Fruit fly (Drosophila melanogaster): ENCODE results near the gene SmydA-9.

The SmydA-9 gene

dm6 chrX:9252051-9252708 is 41.5 kb upstream of the SmydA-9 start (continued):
- TF ChIP-seq CG34406 (GFP tag; optimal IDR thresholded peaks at IDR 0.05), result no peak
- TF ChIP-seq lz (GFP tag; optimal IDR thresholded peaks at IDR 0.05), result peak; percentile 12
- TF ChIP-seq Smox (GFP tag; optimal IDR thresholded peaks at IDR 0.05), result no peak
- TF ChIP-seq ss (GFP tag; optimal IDR thresholded peaks at IDR 0.05), result no peak
- no peak for TF ChIP-seq CG4318 (GFP tag; optimal IDR thresholded peaks at IDR 0.05)
- TF ChIP-seq Met (GFP tag; optimal IDR thresholded peaks at IDR 0.05), result no peak
- TF ChIP-seq OdsH (GFP tag; optimal IDR thresholded peaks at IDR 0.05), result no peak
- no peak for TF ChIP-seq Hr39 (GFP tag; optimal IDR thresholded peaks at IDR 0.05)
- peak; percentile 45 for TF ChIP-seq CG8119 (GFP tag; IDR thresholded peaks at IDR 0.05)
- TF ChIP-seq CG6276 (GFP tag; optimal IDR thresholded peaks at IDR 0.05), result no peak
- TF ChIP-seq eg (GFP tag; IDR thresholded peaks at IDR 0.05), result peak; percentile 68
- peak; percentile 9 for TF ChIP-seq dac (GFP tag; optimal IDR thresholded peaks at IDR 0.05)
- peak; percentile 53 for TF ChIP-seq Eip78C (GFP tag)
- TF ChIP-seq CG1621 (tag; optimal IDR thresholded peaks at IDR 0.05), result peak; percentile 42
- no peak for TF ChIP-seq Ets96B (tag; optimal IDR thresholded peaks at IDR 0.05)
- no peak; the same call in 1 of the 2 replicates for TF ChIP-seq Gug (GFP tag; IDR thresholded peaks at IDR 0.05)
- TF ChIP-seq CG3032 (tag; optimal IDR thresholded peaks at IDR 0.05), result no peak
- TF ChIP-seq topi (GFP tag; optimal IDR thresholded peaks at IDR 0.05), result peak; percentile 12
- TF ChIP-seq Ets21C (GFP tag; optimal IDR thresholded peaks at IDR 0.05), result no peak
- peak; percentile 13 for TF ChIP-seq dsx (GFP tag; optimal IDR thresholded peaks at IDR 0.05; ENCODE audit: poor library complexity, severe bottlenecking)
- no peak for TF ChIP-seq Sox102F (GFP tag; optimal IDR thresholded peaks at IDR 0.05)
- peak; percentile 1 for TF ChIP-seq CG8632 (GFP tag; optimal IDR thresholded peaks at IDR 0.05)
- TF ChIP-seq CG8319 (GFP tag; optimal IDR thresholded peaks at IDR 0.05), result no peak

- peak; percentile 53 for TF ChIP-seq net (GFP tag; optimal IDR thresholded peaks at IDR 0.05)
- TF ChIP-seq svp (GFP tag), result peak; percentile 88
- TF ChIP-seq fd85E (GFP tag; optimal IDR thresholded peaks at IDR 0.05), result peak; percentile 19
- peak; percentile 67 for TF ChIP-seq eg (GFP tag; IDR thresholded peaks at IDR 0.05)
- no peak for TF ChIP-seq CG9139 (GFP tag; optimal IDR thresholded peaks at IDR 0.05)
- TF ChIP-seq CG34406 (GFP tag; optimal IDR thresholded peaks at IDR 0.05), result peak; percentile 52
- TF ChIP-seq Smox (GFP tag; optimal IDR thresholded peaks at IDR 0.05), result peak; percentile 64
- peak; percentile 92 for TF ChIP-seq Sox14 (GFP tag; optimal IDR thresholded peaks at IDR 0.05)
- TF ChIP-seq vri (GFP tag; optimal IDR thresholded peaks at IDR 0.05), result peak; percentile 57
- peak in 1 of 2 experiments; percentile 29 for TF ChIP-seq ss (GFP tag; optimal IDR thresholded peaks at IDR 0.05)
- TF ChIP-seq acj6 (GFP tag; optimal IDR thresholded peaks at IDR 0.05), result peak; percentile 45
- TF ChIP-seq fd59A (GFP tag; optimal IDR thresholded peaks at IDR 0.05), result peak; percentile 47
- peak; percentile 44 for TF ChIP-seq CG6792 (GFP tag; optimal IDR thresholded peaks at IDR 0.05)
- TF ChIP-seq dac (GFP tag; optimal IDR thresholded peaks at IDR 0.05), result peak; percentile 17
- TF ChIP-seq Eip93F (GFP tag; optimal IDR thresholded peaks at IDR 0.05), result no peak
- TF ChIP-seq CG4318 (GFP tag; optimal IDR thresholded peaks at IDR 0.05), result peak; percentile 52
- peak; percentile 78 for TF ChIP-seq Met (GFP tag; optimal IDR thresholded peaks at IDR 0.05)
- no peak for TF ChIP-seq Hr38 (GFP tag; optimal IDR thresholded peaks at IDR 0.05)
- peak; percentile 51 for TF ChIP-seq dsx (GFP tag; optimal IDR thresholded peaks at IDR 0.05; ENCODE audit: poor library complexity, severe bottlenecking)
- TF ChIP-seq CG6276 (GFP tag; optimal IDR thresholded peaks at IDR 0.05), result peak; percentile 50
- peak; percentile 63 for TF ChIP-seq OdsH (GFP tag; optimal IDR thresholded peaks at IDR 0.05)
- TF ChIP-seq Gug (GFP tag; IDR thresholded peaks at IDR 0.05), result peak; percentile 58
- TF ChIP-seq cyc (GFP tag; optimal IDR thresholded peaks at IDR 0.05), result peak; percentile 73
- TF ChIP-seq achi (GFP tag; optimal IDR thresholded peaks at IDR 0.05), result peak; percentile 51
- peak; percentile 72 for TF ChIP-seq topi (GFP tag; optimal IDR thresholded peaks at IDR 0.05)
- TF ChIP-seq CG11294 (GFP tag; IDR thresholded peaks at IDR 0.05), result peak; percentile 31; the same call in 1 of the 2 replicates
- peak; percentile 52 for TF ChIP-seq Sox15 (GFP tag; optimal IDR thresholded peaks at IDR 0.05)
- peak; percentile 63 for TF ChIP-seq CG3919 (GFP tag; optimal IDR thresholded peaks at IDR 0.05)
- TF ChIP-seq Eip75B (GFP tag; optimal IDR thresholded peaks at IDR 0.05), result peak; percentile 45
- peak; percentile 56 for TF ChIP-seq CG8632 (GFP tag; optimal IDR thresholded peaks at IDR 0.05)
- peak; percentile 20 for TF ChIP-seq CG8319 (GFP tag; optimal IDR thresholded peaks at IDR 0.05)
- peak; percentile 52 for TF ChIP-seq CG15336 (GFP tag; IDR thresholded peaks at IDR 0.05)
- peak; percentile 78 for TF ChIP-seq esn (GFP tag; optimal IDR thresholded peaks at IDR 0.05)
- peak; percentile 60 for TF ChIP-seq CG3032 (tag; optimal IDR thresholded peaks at IDR 0.05)
- TF ChIP-seq CG16779 (tag; optimal IDR thresholded peaks at IDR 0.05), result peak; percentile 22
- TF ChIP-seq CG7368 (GFP tag; optimal IDR thresholded peaks at IDR 0.05), result peak; percentile 65
- TF ChIP-seq fkh (GFP tag; optimal IDR thresholded peaks at IDR 0.05), result peak; percentile 33
- peak; percentile 8 to 77 for TF ChIP-seq salr (GFP tag; optimal IDR thresholded peaks at IDR 0.05)
Observed at dm6 chrX:9251212-9251877, 40.7 kb upstream of the SmydA-9 start.
